Fruit fly (Drosophila melanogaster) whole organism, embryonic: Measurements from ENCODE around the gene Gr93d.

Source experiments
- CG10209 ChIP-seq: fragments of 200-800 bp; sonication (Bioruptor generic); optimal IDR thresholded peaks from 3 replicates; lab custom pipeline; 2017; ENCODE audit warnings: missing biosample characterization, mild to moderate bottlenecking, missing genetic modification characterization, missing genetic modification reagents
- CG10959 ChIP-seq: fragments of 200-800 bp; sonication (Bioruptor generic); IDR thresholded peaks from 2 replicates; pipeline ENCODE4 v1.3.6; 2022; ENCODE audit warnings: missing biosample characterization, missing genetic modification characterization
- CG11093 ChIP-seq: fragments of 200-800 bp; sonication (Bioruptor generic); IDR thresholded peaks from 3 replicates; pipeline ENCODE4 v1.3.6; 2022; ENCODE audit warnings: missing biosample characterization, missing genetic modification characterization
- CG12219 ChIP-seq: fragments of 200-800 bp; sonication (Bioruptor generic); optimal IDR thresholded peaks from 3 replicates; lab custom pipeline; 2018; ENCODE audit warnings: missing biosample characterization, mild to moderate bottlenecking, missing genetic modification characterization
- CG12659 ChIP-seq: fragments of 200-800 bp; sonication (Bioruptor generic); optimal IDR thresholded peaks from 3 replicates; lab custom pipeline; 2017; ENCODE audit warnings: mild to moderate bottlenecking, missing biosample characterization, missing genetic modification reagents, missing genetic modification characterization
- CG13894 ChIP-seq: fragments of 200-800 bp; sonication (Bioruptor generic); optimal IDR thresholded peaks from 3 replicates; lab custom pipeline; 2018; ENCODE audit warnings: missing biosample characterization, mild to moderate bottlenecking, missing genetic modification characterization, moderate library complexity
- CG14014 ChIP-seq: fragments of 200-800 bp; sonication (Bioruptor generic); IDR thresholded peaks from 2 replicates; pipeline ENCODE4 v1.3.6; 2022; ENCODE audit warnings: missing biosample characterization, missing genetic modification characterization
- CG14050 ChIP-seq: fragments of 200-800 bp; sonication (Bioruptor generic); IDR thresholded peaks from 3 replicates; pipeline ENCODE4 v1.3.6; 2022; ENCODE audit warnings: missing biosample characterization, missing genetic modification characterization
- CG15073 ChIP-seq: fragments of 200-800 bp; sonication (Bioruptor generic); optimal IDR thresholded peaks from 2 replicates; lab custom pipeline; 2016; ENCODE audit warnings: missing biosample characterization, missing genetic modification characterization
- CG17186 ChIP-seq: fragments of 200-800 bp; sonication (Bioruptor generic); optimal IDR thresholded peaks from 3 replicates; lab custom pipeline; 2017; ENCODE audit warnings: missing biosample characterization, missing genetic modification reagents, missing genetic modification characterization
- CG17361 ChIP-seq: fragments of 200-800 bp; sonication (Bioruptor generic); IDR thresholded peaks from 3 replicates; pipeline ENCODE4 v1.3.6; 2022; ENCODE audit warnings: missing biosample characterization, missing genetic modification characterization
- CG2120 ChIP-seq: fragments of 200-800 bp; sonication (Bioruptor generic); optimal IDR thresholded peaks from 3 replicates; lab custom pipeline; 2016; ENCODE audit warnings: missing biosample characterization, missing genetic modification characterization
- CG31388 ChIP-seq: fragments of 200-800 bp; sonication (Bioruptor generic); optimal IDR thresholded peaks from 2 replicates; lab custom pipeline; 2016; ENCODE audit warnings: missing biosample characterization, missing genetic modification characterization
- CG31441 ChIP-seq: fragments of 200-800 bp; sonication (Bioruptor generic); IDR thresholded peaks from 2 replicates; pipeline ENCODE4 v1.3.6; 2022; ENCODE audit warnings: missing biosample characterization, missing genetic modification characterization
- CG3726 ChIP-seq: fragments of 200-800 bp; sonication (Bioruptor generic); IDR thresholded peaks from 3 replicates; pipeline ENCODE4, ENCODE4 v1.3.6; 2022; ENCODE audit warnings: missing biosample characterization, missing genetic modification characterization
- CG6689 ChIP-seq: fragments of 200-800 bp; sonication (Bioruptor generic); IDR thresholded peaks from 2 replicates; pipeline ENCODE4 v1.3.6; 2022; ENCODE audit warnings: missing biosample characterization, missing genetic modification characterization
- CG6813 ChIP-seq: fragments of 200-800 bp; sonication (Bioruptor generic); optimal IDR thresholded peaks from 2 replicates; lab custom pipeline; 2017; ENCODE audit warnings: missing biosample characterization, missing genetic modification characterization, mild to moderate bottlenecking, moderate library complexity, missing genetic modification reagents
- CG7556 ChIP-seq: fragments of 200-800 bp; sonication (Bioruptor generic); optimal IDR thresholded peaks from 2 replicates; lab custom pipeline; 2017; ENCODE audit warnings: missing biosample characterization, mild to moderate bottlenecking, missing genetic modification characterization
- CG7745 ChIP-seq: fragments of 200-800 bp; sonication (Bioruptor generic); optimal IDR thresholded peaks from 2 replicates; lab custom pipeline; 2018; ENCODE audit warnings: missing biosample characterization, mild to moderate bottlenecking, missing genetic modification characterization, moderate library complexity
- CG7928 ChIP-seq: fragments of 200-800 bp; sonication (Bioruptor generic); optimal IDR thresholded peaks from 2 replicates; lab custom pipeline; 2017; ENCODE audit warnings: missing biosample characterization, mild to moderate bottlenecking, missing genetic modification characterization
- CG9215 ChIP-seq: fragments of 200-800 bp; sonication (Bioruptor generic); IDR thresholded peaks from 2 replicates; pipeline ENCODE4 v1.3.6; 2022; ENCODE audit warnings: missing biosample characterization, missing genetic modification characterization
- CG9727 ChIP-seq: fragments of 200-800 bp; sonication (Bioruptor generic); optimal IDR thresholded peaks from 3 replicates; lab custom pipeline; 2017; ENCODE audit warnings: missing biosample characterization, mild to moderate bottlenecking, missing genetic modification characterization
- CG9817 ChIP-seq: fragments of 200-800 bp; sonication (Bioruptor generic); optimal IDR thresholded peaks from 2 replicates; lab custom pipeline; 2018; ENCODE audit warnings: missing biosample characterization, mild to moderate bottlenecking, missing genetic modification characterization, moderate library complexity
- Dad ChIP-seq: fragments of 200-800 bp; sonication (Bioruptor generic); optimal IDR thresholded peaks from 3 replicates; lab custom pipeline; 2016; ENCODE audit warnings: missing biosample characterization, missing genetic modification characterization
- Eip74EF ChIP-seq, 2 experiments: fragments of 200-800 bp in 1 of 2; fragments of >200 bp in 1 of 2; sonication (Bioruptor generic) in 1 of 2; optimal IDR thresholded peaks; 2 replicates each; lab custom pipeline; 2017 to 2019; ENCODE audit warnings: missing biosample characterization in 2 of 2, missing genetic modification characterization in 2 of 2, mild to moderate bottlenecking in 1 of 2, moderate library complexity in 1 of 2
- Ets65A ChIP-seq: fragments of 200-800 bp; sonication (Bioruptor generic); peaks from one replicate; lab custom pipeline; 2016; ENCODE audit warnings: missing biosample characterization, missing genetic modification characterization
- Fer1 ChIP-seq: fragments of 200-800 bp; sonication (Bioruptor generic); optimal IDR thresholded peaks from 2 replicates; lab custom pipeline; 2017; ENCODE audit warnings: missing biosample characterization, mild to moderate bottlenecking, missing genetic modification characterization
- H2.0 ChIP-seq: fragments of 200-800 bp; sonication (Bioruptor generic); IDR thresholded peaks from 2 replicates; pipeline ENCODE4 v1.3.6; 2022; ENCODE audit warnings: missing biosample characterization, missing genetic modification characterization
- Hmr ChIP-seq: fragments of 200-800 bp; sonication (Bioruptor generic); optimal IDR thresholded peaks from 3 replicates; lab custom pipeline; 2017; ENCODE audit warnings: mild to moderate bottlenecking, missing biosample characterization, missing genetic modification reagents, missing genetic modification characterization
- Xbp1 ChIP-seq: fragments of 200-800 bp; sonication (Bioruptor generic); optimal IDR thresholded peaks from 3 replicates; lab custom pipeline; 2016; ENCODE audit warnings: missing biosample characterization, mild to moderate bottlenecking, missing genetic modification characterization
- Xrp1 ChIP-seq: fragments of 200-800 bp; sonication (Bioruptor generic); IDR thresholded peaks from 2 replicates; pipeline ENCODE4 v1.3.6; 2022; ENCODE audit warnings: missing biosample characterization, missing genetic modification characterization
- aop ChIP-seq: fragments of 200-800 bp; sonication (Bioruptor generic); IDR thresholded peaks from 2 replicates; pipeline ENCODE4 v1.3.6; 2022; ENCODE audit warnings: missing biosample characterization, missing genetic modification characterization
- btn ChIP-seq: fragments of 200-800 bp; sonication (Bioruptor generic); optimal IDR thresholded peaks from 2 replicates; lab custom pipeline; 2016; ENCODE audit warnings: missing biosample characterization, missing genetic modification characterization
- cas ChIP-seq: fragments of 200-800 bp; sonication (Bioruptor generic); IDR thresholded peaks from 2 replicates; pipeline ENCODE4 v1.3.6; 2022; ENCODE audit warnings: missing biosample characterization, missing genetic modification characterization
- dmrt11E ChIP-seq: fragments of 200-800 bp; sonication (Bioruptor generic); optimal IDR thresholded peaks from 3 replicates; lab custom pipeline; 2018; ENCODE audit warnings: missing biosample characterization, mild to moderate bottlenecking, missing genetic modification characterization, moderate library complexity
- insv ChIP-seq, 2 experiments: fragments of 200-800 bp; sonication (Bioruptor generic); optimal IDR thresholded peaks; 3 replicates each; lab custom pipeline; 2016 to 2018; ENCODE audit warnings: missing biosample characterization in 2 of 2, missing genetic modification characterization in 2 of 2
- jigr1 ChIP-seq: fragments of 200-800 bp; sonication (Bioruptor generic); IDR thresholded peaks from 3 replicates; pipeline ENCODE4 v1.3.6; 2022; ENCODE audit warnings: missing biosample characterization, missing genetic modification characterization
- jing ChIP-seq: fragments of 200-800 bp; sonication (Bioruptor generic); optimal IDR thresholded peaks from 2 replicates; lab custom pipeline; 2018; ENCODE audit warnings: missing biosample characterization, mild to moderate bottlenecking, missing genetic modification characterization
- mld ChIP-seq: fragments of 200-800 bp; sonication (Bioruptor generic); IDR thresholded peaks from 3 replicates; pipeline ENCODE4 v1.3.6; 2022; ENCODE audit warnings: missing biosample characterization, missing genetic modification characterization; ENCODE audit not compliant: partially characterized antibody
- nmo ChIP-seq: fragments of 200-800 bp; sonication (Bioruptor generic); optimal IDR thresholded peaks from 2 replicates; lab custom pipeline; 2018; ENCODE audit warnings: missing biosample characterization, mild to moderate bottlenecking, missing genetic modification characterization, moderate library complexity
- nom ChIP-seq: fragments of 200-800 bp; sonication (Bioruptor generic); optimal IDR thresholded peaks from 2 replicates; lab custom pipeline; 2017; ENCODE audit warnings: missing biosample characterization, missing genetic modification characterization, mild to moderate bottlenecking, moderate library complexity, missing genetic modification reagents
- p53 ChIP-seq: fragments of 200-800 bp; sonication (Bioruptor generic); optimal IDR thresholded peaks from 2 replicates; lab custom pipeline; 2016; ENCODE audit warnings: missing biosample characterization, missing genetic modification characterization
- ranshi ChIP-seq: fragments of 200-800 bp; sonication (Bioruptor generic); IDR thresholded peaks from 2 replicates; pipeline ENCODE4 v1.3.6; 2022; ENCODE audit warnings: missing biosample characterization, missing genetic modification characterization
- sim ChIP-seq: fragments of 200-800 bp; sonication (Bioruptor generic); IDR thresholded peaks from 2 replicates; pipeline ENCODE4 v1.3.6; 2022; ENCODE audit warnings: missing biosample characterization, missing genetic modification characterization
- slbo ChIP-seq: fragments of 200-800 bp; sonication (Bioruptor generic); IDR thresholded peaks from 2 replicates; pipeline ENCODE4 v1.3.6; 2022; ENCODE audit warnings: missing biosample characterization, missing genetic modification characterization
- ttk ChIP-seq: fragments of 200-800 bp; sonication (Bioruptor generic); IDR thresholded peaks from 2 replicates; pipeline ENCODE4 v2.1.2; 2022; ENCODE audit warnings: missing biosample characterization, missing genetic modification characterization
- unc-4 ChIP-seq: fragments of 200-800 bp; sonication (Bioruptor generic); IDR thresholded peaks from 2 replicates; pipeline ENCODE4 v1.3.6; 2022; ENCODE audit warnings: missing biosample characterization, missing genetic modification characterization; ENCODE audit not compliant: partially characterized antibody
- wdn ChIP-seq: fragments of 200-800 bp; sonication (Bioruptor generic); IDR thresholded peaks from 2 replicates; pipeline ENCODE4 v1.3.6; 2022; ENCODE audit warnings: missing biosample characterization, missing genetic modification characterization
- wor ChIP-seq: fragments of 200-800 bp; sonication (Bioruptor generic); IDR thresholded peaks from 2 replicates; pipeline ENCODE4 v1.3.6; 2022; ENCODE audit warnings: missing biosample characterization, missing genetic modification characterization
- zfh1 ChIP-seq: fragments of 200-800 bp; sonication (Bioruptor generic); IDR thresholded peaks from 3 replicates; pipeline ENCODE4 v1.3.6; 2022; ENCODE audit warnings: missing biosample characterization, missing genetic modification characterization

Gr93d gene

dm6 chr3R:21834234-21835070, 12.0 kb downstream of the Gr93d start (continued):
- TF ChIP-seq Dad (GFP tag; lab: Kevin White, UChicago) (no peak), zfh1 (GFP tag; lab: Robert Waterston, UW) (peak; percentile 60; the same call in 2 of the 3 replicates), CG12659 (peak; percentile 15), ranshi (no peak), CG14050 (GFP tag; lab: Robert Waterston, UW) (no peak), CG14014 (GFP tag; lab: Robert Waterston, UW) (no peak), Eip74EF (GFP tag; optimal IDR thresholded peaks at IDR 0.05; lab: Kevin White, UChicago) (peak in 1 of 2 experiments; percentile 19), CG11093 (no peak), CG15073 (no peak), CG10959 (GFP tag; lab: Robert Waterston, UW) (no peak), CG2120 (GFP tag; lab: Kevin White, UChicago) (no peak), Hmr (GFP tag; lab: Kevin White, UChicago) (no peak), wor (no peak), CG9215 (GFP tag; lab: Robert Waterston, UW) (no peak), CG17361 (GFP tag; lab: Robert Waterston, UW) (peak; percentile 58; the same call in 2 of the 3 replicates), jing (GFP tag; lab: Kevin White, UChicago) (no peak), nmo (GFP tag; lab: Kevin White, UChicago) (peak; percentile 59), jigr1 (GFP tag; lab: Robert Waterston, UW) (no peak), CG9817 (tag; lab: Kevin White, UChicago) (no peak), Xrp1 (GFP tag; lab: Robert Waterston, UW) (peak; percentile 69), CG31441 (GFP tag; lab: Robert Waterston, UW) (peak; percentile 63), CG17186 (GFP tag; lab: Kevin White, UChicago) (no peak), unc-4 (GFP tag; lab: Robert Waterston, UW) (no peak), sim (GFP tag; lab: Robert Waterston, UW) (no peak), CG9727 (peak; percentile 36), CG31388 (no peak), aop (no peak), mld (GFP tag; lab: Robert Waterston, UW) (no peak), slbo (GFP tag; lab: Robert Waterston, UW) (no peak), Fer1 (no peak), wdn (GFP tag; lab: Robert Waterston, UW) (no peak), CG6689 (peak; percentile 47; the same call in 1 of the 2 replicates), p53 (GFP tag; lab: Kevin White, UChicago) (no peak), CG7556 (GFP tag; lab: Kevin White, UChicago) (peak; percentile 45), dmrt11E (tag; lab: Kevin White, UChicago) (peak; percentile 83), CG12219 (peak; percentile 8), Xbp1 (GFP tag; lab: Kevin White, UChicago) (peak; percentile 37), Ets65A (GFP tag; lab: Kevin White, UChicago) (no peak), ttk (GFP tag; lab: Robert Waterston, UW) (peak; percentile 28; the same call in 1 of the 2 replicates), btn (GFP tag; lab: Kevin White, UChicago) (no peak), CG13894 (tag; lab: Kevin White, UChicago) (no peak), nom (GFP tag; lab: Kevin White, UChicago) (no peak), CG3726 (no peak), CG10209 (GFP tag; lab: Kevin White, UChicago) (peak; percentile 44), cas (no peak), CG7745 (tag; lab: Kevin White, UChicago) (no peak), CG6813 (GFP tag; lab: Kevin White, UChicago) (no peak), insv (GFP tag; optimal IDR thresholded peaks at IDR 0.05; lab: Kevin White, UChicago) (no peak), CG7928 (no peak), H2.0 (GFP tag; lab: Robert Waterston, UW) (no peak)
